Fruit fly (Drosophila melanogaster) whole organism, embryonic: ENCODE measurements around the gene CG34296.

ENCODE experiments used
- Ada2b ChIP-seq: fragments of 200-800 bp; sonication (Bioruptor generic); IDR thresholded peaks from 2 replicates; pipeline ENCODE4 v1.3.6; 2022; ENCODE audit warnings: missing biosample characterization, missing genetic modification characterization
- Asciz ChIP-seq: fragments of 200-800 bp; sonication (Bioruptor generic); optimal IDR thresholded peaks from 2 replicates; lab custom pipeline; 2017; ENCODE audit warnings: missing biosample characterization, mild to moderate bottlenecking, missing genetic modification characterization, missing genetic modification reagents
- Blimp-1 ChIP-seq: fragments of 200-800 bp; sonication (Bioruptor generic); optimal IDR thresholded peaks from 3 replicates; lab custom pipeline; 2018; ENCODE audit warnings: missing biosample characterization, missing genetic modification characterization, mild to moderate bottlenecking, moderate library complexity, missing genetic modification reagents
- CG10147 ChIP-seq: fragments of 200-800 bp; sonication (Bioruptor generic); optimal IDR thresholded peaks from 2 replicates; lab custom pipeline; 2019; ENCODE audit warnings: missing biosample characterization, mild to moderate bottlenecking, missing genetic modification characterization, moderate library complexity
- CG1024 ChIP-seq: fragments of 200-800 bp; sonication (Bioruptor generic); IDR thresholded peaks from 2 replicates; pipeline ENCODE4 v1.3.6; 2022; ENCODE audit warnings: missing biosample characterization, missing genetic modification characterization
- CG10431 ChIP-seq: fragments of 200-800 bp; sonication (Bioruptor generic); optimal IDR thresholded peaks from 3 replicates; lab custom pipeline; 2018; ENCODE audit warnings: missing biosample characterization, mild to moderate bottlenecking, missing genetic modification characterization
- CG10543 ChIP-seq: fragments of 200-800 bp; sonication (Bioruptor generic); optimal IDR thresholded peaks from 3 replicates; lab custom pipeline; 2017; ENCODE audit warnings: missing biosample characterization, mild to moderate bottlenecking, missing genetic modification characterization, moderate library complexity
- CG11085 ChIP-seq: fragments of 200-800 bp; sonication (Bioruptor generic); IDR thresholded peaks from 2 replicates; pipeline ENCODE4 v1.3.6; 2022; ENCODE audit warnings: missing biosample characterization, missing genetic modification characterization
- CG11695 ChIP-seq: fragments of 200-800 bp; sonication (Bioruptor generic); IDR thresholded peaks from 3 replicates; pipeline ENCODE4 v1.3.6; 2022; ENCODE audit warnings: missing biosample characterization, missing genetic modification characterization
- CG12104 ChIP-seq: fragments of 200-800 bp; sonication (Bioruptor generic); optimal IDR thresholded peaks from 3 replicates; lab custom pipeline; 2016; ENCODE audit warnings: missing biosample characterization, missing genetic modification characterization
- CG12236 ChIP-seq: fragments of 200-800 bp; sonication (Bioruptor generic); optimal IDR thresholded peaks from 2 replicates; lab custom pipeline; 2016; ENCODE audit warnings: missing biosample characterization, missing genetic modification characterization
- CG12942 ChIP-seq: fragments of 200-800 bp; sonication (Bioruptor generic); optimal IDR thresholded peaks from 3 replicates; lab custom pipeline; 2016; ENCODE audit warnings: missing biosample characterization, missing genetic modification characterization
- CG15011 ChIP-seq: fragments of 200-800 bp; sonication (Bioruptor generic); optimal IDR thresholded peaks from 3 replicates; lab custom pipeline; 2018; ENCODE audit warnings: missing biosample characterization, mild to moderate bottlenecking, missing genetic modification characterization
- CG16779 ChIP-seq: fragments of 200-800 bp; sonication (Bioruptor generic); IDR thresholded peaks from 2 replicates; pipeline ENCODE4 v1.3.6; 2022; ENCODE audit warnings: missing biosample characterization, missing genetic modification characterization
- CG16863 ChIP-seq: fragments of 200-800 bp; sonication (Bioruptor generic); optimal IDR thresholded peaks from 3 replicates; lab custom pipeline; 2016; ENCODE audit warnings: missing biosample characterization, missing genetic modification characterization
- CG17361 ChIP-seq: fragments of 200-800 bp; sonication (Bioruptor generic); IDR thresholded peaks from 3 replicates; pipeline ENCODE4 v1.3.6; 2022; ENCODE audit warnings: missing biosample characterization, missing genetic modification characterization
- CG18011 ChIP-seq: fragments of 200-800 bp; sonication (Bioruptor generic); optimal IDR thresholded peaks from 2 replicates; lab custom pipeline; 2017; ENCODE audit warnings: missing biosample characterization, missing genetic modification characterization, mild to moderate bottlenecking, moderate library complexity, missing genotype
- CG30431 ChIP-seq: fragments of 200-800 bp; sonication (Bioruptor generic); optimal IDR thresholded peaks from 2 replicates; lab custom pipeline; 2017; ENCODE audit warnings: missing biosample characterization, missing genetic modification characterization
- CG31441 ChIP-seq: fragments of 200-800 bp; sonication (Bioruptor generic); IDR thresholded peaks from 2 replicates; pipeline ENCODE4 v1.3.6; 2022; ENCODE audit warnings: missing biosample characterization, missing genetic modification characterization
- CG32767 ChIP-seq: fragments of 200-800 bp; sonication (Bioruptor generic); IDR thresholded peaks from 2 replicates; pipeline ENCODE4 v1.3.6; 2022; ENCODE audit warnings: missing biosample characterization, missing genetic modification characterization
- CG34422 ChIP-seq: fragments of 200-800 bp; sonication (Bioruptor generic); IDR thresholded peaks from 3 replicates; pipeline ENCODE4 v1.3.6; 2022; ENCODE audit warnings: missing biosample characterization, missing genetic modification characterization
- CG5180 ChIP-seq: fragments of 200-800 bp; sonication (Bioruptor generic); optimal IDR thresholded peaks from 3 replicates; lab custom pipeline; 2017; ENCODE audit warnings: missing biosample characterization, missing genetic modification characterization, mild to moderate bottlenecking, moderate library complexity, missing genetic modification reagents
- D19B ChIP-seq: fragments of 200-800 bp; sonication (Bioruptor generic); optimal IDR thresholded peaks from 2 replicates; lab custom pipeline; 2017; ENCODE audit warnings: missing biosample characterization, mild to moderate bottlenecking, missing genetic modification characterization
- GATAe ChIP-seq: fragments of 200-800 bp; sonication (Bioruptor generic); conservative IDR thresholded peaks from 2 replicates; pipeline ENCODE4 v1.3.6; 2022; ENCODE audit warnings: missing biosample characterization, missing genetic modification characterization
- Hand ChIP-seq: fragments of 200-800 bp; sonication (Bioruptor generic); optimal IDR thresholded peaks from 2 replicates; lab custom pipeline; 2017; ENCODE audit warnings: mild to moderate bottlenecking, missing biosample characterization, missing genetic modification reagents, missing genetic modification characterization
- Lhr ChIP-seq: fragments of 200-800 bp; sonication (Bioruptor generic); optimal IDR thresholded peaks from 3 replicates; lab custom pipeline; 2017; ENCODE audit warnings: mild to moderate bottlenecking, missing biosample characterization, missing genetic modification reagents, missing genetic modification characterization
- NFAT ChIP-seq: fragments of 200-800 bp; sonication (Bioruptor generic); IDR thresholded peaks from 2 replicates; pipeline ENCODE4 v1.3.6; 2022; ENCODE audit warnings: missing biosample characterization, missing genetic modification characterization
- Nf-YA ChIP-seq: fragments of 200-800 bp; sonication (Bioruptor generic); IDR thresholded peaks from 2 replicates; pipeline ENCODE4 v1.3.6; 2022; ENCODE audit warnings: missing biosample characterization, missing genetic modification characterization
- Oli ChIP-seq: fragments of 200-800 bp; sonication (Bioruptor generic); optimal IDR thresholded peaks from 2 replicates; lab custom pipeline; 2018; ENCODE audit warnings: missing biosample characterization, mild to moderate bottlenecking, missing genetic modification characterization, moderate library complexity
- Spps ChIP-seq: fragments of 200-800 bp; sonication (Bioruptor generic); optimal IDR thresholded peaks from 2 replicates; lab custom pipeline; 2018; ENCODE audit warnings: missing biosample characterization, mild to moderate bottlenecking, missing genetic modification characterization
- YL-1 ChIP-seq: fragments of 200-800 bp; sonication (Bioruptor generic); optimal IDR thresholded peaks from 3 replicates; lab custom pipeline; 2017; ENCODE audit warnings: missing biosample characterization, mild to moderate bottlenecking, missing genetic modification characterization
- al ChIP-seq: fragments of 200-800 bp; sonication (Bioruptor generic); IDR thresholded peaks from 2 replicates; pipeline ENCODE4 v1.3.6; 2022; ENCODE audit warnings: missing biosample characterization, missing genetic modification characterization
- bigmax ChIP-seq: fragments of 200-800 bp; sonication (Bioruptor generic); optimal IDR thresholded peaks from 2 replicates; lab custom pipeline; 2018; ENCODE audit warnings: missing biosample characterization, mild to moderate bottlenecking, missing genetic modification characterization
- dan ChIP-seq: fragments of 200-800 bp; sonication (Bioruptor generic); IDR thresholded peaks from 2 replicates; pipeline ENCODE4 v1.3.6; 2022; ENCODE audit warnings: missing biosample characterization, missing genetic modification characterization
- danr ChIP-seq: fragments of 200-800 bp; sonication (Bioruptor generic); IDR thresholded peaks from 2 replicates; pipeline ENCODE4 v1.3.6; 2022; ENCODE audit warnings: missing biosample characterization, missing genetic modification characterization
- disco-r ChIP-seq: fragments of 200-800 bp; sonication (Bioruptor generic); optimal IDR thresholded peaks from 2 replicates; lab custom pipeline; 2016; ENCODE audit warnings: missing biosample characterization, missing genetic modification characterization
- emc ChIP-seq: fragments of 200-800 bp; sonication (Bioruptor generic); optimal IDR thresholded peaks from 2 replicates; lab custom pipeline; 2016; ENCODE audit warnings: missing biosample characterization, missing genetic modification characterization
- fd96Cb ChIP-seq: fragments of 200-800 bp; sonication (Bioruptor generic); optimal IDR thresholded peaks from 2 replicates; lab custom pipeline; 2018; ENCODE audit warnings: missing biosample characterization, mild to moderate bottlenecking, missing genetic modification characterization, moderate library complexity
- gcm ChIP-seq: fragments of 200-800 bp; sonication (Bioruptor generic); optimal IDR thresholded peaks from 2 replicates; lab custom pipeline; 2019; ENCODE audit warnings: missing biosample characterization, mild to moderate bottlenecking, missing genetic modification characterization, moderate library complexity
- gsb-n ChIP-seq: fragments of 200-800 bp; sonication (Bioruptor generic); optimal IDR thresholded peaks from 3 replicates; lab custom pipeline; 2018; ENCODE audit warnings: missing biosample characterization, mild to moderate bottlenecking, missing genetic modification characterization
- ind ChIP-seq: fragments of 200-800 bp; sonication (Bioruptor generic); optimal IDR thresholded peaks from 3 replicates; lab custom pipeline; 2016; ENCODE audit warnings: missing biosample characterization, missing genetic modification characterization
- kay ChIP-seq: fragments of 200-800 bp; sonication (Bioruptor generic); optimal IDR thresholded peaks from 2 replicates; lab custom pipeline; 2016; ENCODE audit warnings: missing biosample characterization, missing genetic modification characterization
- klu ChIP-seq: fragments of 200-800 bp; sonication (Bioruptor generic); IDR thresholded peaks from 2 replicates; pipeline ENCODE4 v1.3.6; 2022; ENCODE audit warnings: missing biosample characterization, missing genetic modification characterization
- luna ChIP-seq: fragments of 200-800 bp; sonication (Bioruptor generic); optimal IDR thresholded peaks from 2 replicates; lab custom pipeline; 2016; ENCODE audit warnings: missing biosample characterization, missing genetic modification characterization
- nmo ChIP-seq: fragments of 200-800 bp; sonication (Bioruptor generic); optimal IDR thresholded peaks from 2 replicates; lab custom pipeline; 2018; ENCODE audit warnings: missing biosample characterization, mild to moderate bottlenecking, missing genetic modification characterization, moderate library complexity
- nom ChIP-seq: fragments of 200-800 bp; sonication (Bioruptor generic); optimal IDR thresholded peaks from 2 replicates; lab custom pipeline; 2017; ENCODE audit warnings: missing biosample characterization, missing genetic modification characterization, mild to moderate bottlenecking, moderate library complexity, missing genetic modification reagents
- pfk ChIP-seq: fragments of 200-800 bp; sonication (Bioruptor generic); optimal IDR thresholded peaks from 2 replicates; lab custom pipeline; 2018; ENCODE audit warnings: missing biosample characterization, mild to moderate bottlenecking, missing genetic modification characterization, moderate library complexity
- sima ChIP-seq: fragments of 200-800 bp; sonication (Bioruptor generic); optimal IDR thresholded peaks from 2 replicates; lab custom pipeline; 2016; ENCODE audit warnings: missing biosample characterization, missing genetic modification characterization
- sqz ChIP-seq: fragments of 200-800 bp; sonication (Bioruptor generic); optimal IDR thresholded peaks from 3 replicates; lab custom pipeline; 2018; ENCODE audit warnings: missing biosample characterization, mild to moderate bottlenecking, missing genetic modification characterization
- zfh1 ChIP-seq: fragments of 200-800 bp; sonication (Bioruptor generic); IDR thresholded peaks from 3 replicates; pipeline ENCODE4 v1.3.6; 2022; ENCODE audit warnings: missing biosample characterization, missing genetic modification characterization

Gene CG34296

DNA sequence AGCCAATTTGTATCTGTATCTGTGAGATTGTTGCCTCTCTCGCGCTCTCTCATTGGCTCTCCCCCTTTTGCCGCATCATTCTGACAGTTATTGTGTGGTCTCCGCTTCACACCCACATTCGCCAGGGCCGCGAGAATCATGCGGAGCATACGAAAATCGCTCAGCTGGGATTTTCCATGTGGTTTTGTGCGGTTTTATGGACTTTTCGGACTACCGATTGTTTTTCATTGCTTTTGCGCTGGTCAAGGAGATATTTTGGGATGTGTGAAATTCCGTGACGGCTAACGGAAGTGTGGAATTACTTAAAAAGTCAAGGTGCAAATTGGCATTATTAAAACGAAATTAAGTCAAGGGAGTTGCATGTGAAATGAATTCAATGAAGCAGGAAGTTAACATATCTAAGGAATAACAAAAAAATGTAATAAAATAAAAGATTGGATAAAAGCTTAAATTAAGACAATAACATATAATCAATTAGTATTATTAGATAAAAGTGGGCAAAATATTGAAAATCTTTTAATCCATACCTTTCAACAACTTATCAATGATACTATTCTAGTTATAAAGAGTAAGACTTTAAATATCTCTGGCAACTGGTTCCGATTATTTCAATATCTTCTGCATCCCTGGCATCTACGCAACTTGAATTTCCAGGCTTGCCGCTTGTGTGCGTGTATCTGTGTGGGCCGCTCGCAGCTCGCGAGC is 49.9 kb downstream of the CG34296 start (continued):
- no peak for TF ChIP-seq Asciz
- no peak for TF ChIP-seq dan
- TF ChIP-seq kay (GFP tag; lab: Kevin White, UChicago) = no peak
- TF ChIP-seq Spps = no peak
- no peak for TF ChIP-seq luna (GFP tag; lab: Kevin White, UChicago)
- TF ChIP-seq CG10431 = no peak
- no peak for TF ChIP-seq YL-1
- peak; percentile 32; the same call in 1 of the 2 replicates for TF ChIP-seq CG31441 (GFP tag; lab: Robert Waterston, UW)
- TF ChIP-seq CG15011 (GFP tag; lab: Kevin White, UChicago) = peak; percentile 8
- peak; percentile 75 for TF ChIP-seq NFAT
- TF ChIP-seq ind (GFP tag; lab: Kevin White, UChicago) = peak; percentile 13
- TF ChIP-seq Blimp-1 (GFP tag; lab: Kevin White, UChicago) = no peak
- TF ChIP-seq CG30431 (GFP tag; lab: Kevin White, UChicago) = peak; percentile 4
- no peak for TF ChIP-seq Hand (GFP tag; lab: Kevin White, UChicago)
- no peak for TF ChIP-seq fd96Cb (tag; lab: Kevin White, UChicago)
- TF ChIP-seq CG11085 = no peak
- peak; percentile 51 for TF ChIP-seq CG12104 (GFP tag; lab: Kevin White, UChicago)
- no peak; the same call in 1 of the 3 replicates for TF ChIP-seq CG34422 (GFP tag; lab: Robert Waterston, UW)
- peak; percentile 42 for TF ChIP-seq D19B
- TF ChIP-seq danr = 0 out of 2 replicates have a peak, but pooled peaks have one; percentile 20
- no peak for TF ChIP-seq CG12942 (GFP tag; lab: Kevin White, UChicago)
- TF ChIP-seq CG11695 (GFP tag; lab: Robert Waterston, UW) = no peak
- TF ChIP-seq Lhr (GFP tag; lab: Kevin White, UChicago) = no peak
- 0 out of 2 replicates have a peak, but pooled peaks have one; percentile 22 for TF ChIP-seq al (GFP tag; lab: Robert Waterston, UW)
- no peak for TF ChIP-seq gsb-n
- peak; percentile 36 for TF ChIP-seq nmo (GFP tag; lab: Kevin White, UChicago)
- no peak for TF ChIP-seq klu (GFP tag; lab: Robert Waterston, UW)
- no peak for TF ChIP-seq CG18011
- no peak for TF ChIP-seq CG12236 (GFP tag; lab: Kevin White, UChicago)
- no peak for TF ChIP-seq CG1024 (GFP tag; lab: Robert Waterston, UW)
- TF ChIP-seq Nf-YA (GFP tag; lab: Robert Waterston, UW) = no peak
- TF ChIP-seq GATAe (GFP tag; lab: Robert Waterston, UW) = no peak
- peak; percentile 86 for TF ChIP-seq CG17361 (GFP tag; lab: Robert Waterston, UW)
- TF ChIP-seq emc (GFP tag; lab: Kevin White, UChicago) = no peak
- peak; percentile 23 for TF ChIP-seq CG10543 (GFP tag; lab: Kevin White, UChicago)
- TF ChIP-seq nom (GFP tag; lab: Kevin White, UChicago) = no peak
- no peak for TF ChIP-seq disco-r
- no peak for TF ChIP-seq CG32767 (GFP tag; lab: Robert Waterston, UW)
- peak; percentile 32; the same call in 1 of the 3 replicates for TF ChIP-seq zfh1 (GFP tag; lab: Robert Waterston, UW)
- TF ChIP-seq CG16863 (GFP tag; lab: Kevin White, UChicago) = no peak
- peak; percentile 40 for TF ChIP-seq CG10147 (GFP tag; lab: Kevin White, UChicago)
- no peak for TF ChIP-seq gcm (GFP tag; lab: Kevin White, UChicago)
- peak; percentile 36 for TF ChIP-seq Oli
- TF ChIP-seq bigmax (GFP tag; lab: Kevin White, UChicago) = no peak
- TF ChIP-seq sima (GFP tag; lab: Kevin White, UChicago) = no peak
- TF ChIP-seq CG5180 (GFP tag; lab: Kevin White, UChicago) = no peak
- TF ChIP-seq pfk (GFP tag; lab: Kevin White, UChicago) = no peak
- TF ChIP-seq CG16779 (GFP tag; lab: Robert Waterston, UW) = no peak
- TF ChIP-seq sqz (GFP tag; lab: Kevin White, UChicago) = no peak
- TF ChIP-seq Ada2b (GFP tag; lab: Robert Waterston, UW) = no peak
